Fruit fly (Drosophila melanogaster) whole organism, prepupa: ENCODE results near the gene CG2608.
A peak's percentile ranks its signal among the peaks of the same experiment; 100 is the strongest.

Experiments
- Blimp-1 ChIP-seq: fragments of 200-800 bp; sonication (Bioruptor generic); optimal IDR thresholded peaks from 3 replicates; lab custom pipeline; 2017; ENCODE audit warnings: missing biosample characterization, missing genetic modification characterization, mild to moderate bottlenecking, moderate library complexity, missing genetic modification reagents
- CG11902 ChIP-seq: fragments of 200-800 bp; sonication (Bioruptor generic); optimal IDR thresholded peaks from 3 replicates; lab custom pipeline; 2016; ENCODE audit warnings: missing biosample characterization, missing genetic modification characterization
- CG15336 ChIP-seq: fragments of 200-800 bp; sonication (Bioruptor generic); IDR thresholded peaks from 2 replicates; pipeline ENCODE4 v1.3.6; 2022; ENCODE audit warnings: missing biosample characterization, missing genetic modification characterization
- CG1621 ChIP-seq: fragments of 200-800 bp; sonication (Bioruptor generic); optimal IDR thresholded peaks from 3 replicates; lab custom pipeline; 2018; ENCODE audit warnings: missing biosample characterization, mild to moderate bottlenecking, missing genetic modification characterization
- CG16779 ChIP-seq: fragments of 200-800 bp; sonication (Bioruptor generic); optimal IDR thresholded peaks from 3 replicates; lab custom pipeline; 2017; ENCODE audit warnings: missing biosample characterization, mild to moderate bottlenecking, missing genetic modification characterization
- CG3032 ChIP-seq: fragments of 200-800 bp; optimal IDR thresholded peaks from 2 replicates; lab custom pipeline; 2019; ENCODE audit warnings: missing biosample characterization, mild to moderate bottlenecking, missing genetic modification characterization, moderate library complexity
- CG31627 ChIP-seq: fragments of 200-800 bp; sonication (Bioruptor generic); optimal IDR thresholded peaks from 3 replicates; lab custom pipeline; 2016; ENCODE audit warnings: missing biosample characterization, missing genetic modification characterization
- CG32006 ChIP-seq: fragments of 200-800 bp; sonication (Bioruptor generic); optimal IDR thresholded peaks from 3 replicates; lab custom pipeline; 2017; ENCODE audit warnings: missing biosample characterization, mild to moderate bottlenecking, missing genetic modification characterization
- CG6163 ChIP-seq: fragments of 200-800 bp; sonication (Bioruptor generic); IDR thresholded peaks from 3 replicates; pipeline ENCODE4 v1.3.6; 2022; ENCODE audit warnings: missing biosample characterization, missing genetic modification characterization
- CG6276 ChIP-seq: fragments of 200-800 bp; sonication (Bioruptor generic); optimal IDR thresholded peaks from 2 replicates; lab custom pipeline; 2017; ENCODE audit warnings: missing biosample characterization, mild to moderate bottlenecking, missing genetic modification characterization
- CG6808 ChIP-seq: fragments of 200-800 bp; sonication (Bioruptor generic); optimal IDR thresholded peaks from 3 replicates; lab custom pipeline; 2017; ENCODE audit warnings: missing biosample characterization, missing genetic modification characterization, mild to moderate bottlenecking, moderate library complexity, missing genetic modification reagents
- CG6854 ChIP-seq: fragments of 200-800 bp; sonication (Bioruptor generic); optimal IDR thresholded peaks from 2 replicates; lab custom pipeline; 2017; ENCODE audit warnings: missing biosample characterization, mild to moderate bottlenecking, missing genetic modification characterization
- CG8119 ChIP-seq: fragments of 200-800 bp; sonication (Bioruptor generic); IDR thresholded peaks from 3 replicates; pipeline ENCODE4 v1.3.6; 2022; ENCODE audit warnings: missing biosample characterization, missing genetic modification characterization
- CG8319 ChIP-seq: fragments of 200-800 bp; sonication (Bioruptor generic); optimal IDR thresholded peaks from 3 replicates; lab custom pipeline; 2016; ENCODE audit warnings: missing biosample characterization, missing genetic modification characterization
- CG8632 ChIP-seq: fragments of 200-800 bp; sonication (Bioruptor generic); optimal IDR thresholded peaks from 3 replicates; lab custom pipeline; 2016; ENCODE audit warnings: missing biosample characterization, missing genetic modification characterization
- CG9139 ChIP-seq: fragments of 200-800 bp; sonication (Bioruptor generic); optimal IDR thresholded peaks from 3 replicates; lab custom pipeline; 2017; ENCODE audit warnings: missing biosample characterization, mild to moderate bottlenecking, missing genetic modification characterization
- Eip78C ChIP-seq: fragments of 200-800 bp; sonication (Bioruptor generic); peaks from one replicate; lab custom pipeline; 2016; ENCODE audit warnings: missing biosample characterization, missing genetic modification characterization
- Eip93F ChIP-seq: fragments of 200-800 bp; sonication (Bioruptor generic); optimal IDR thresholded peaks from 2 replicates; lab custom pipeline; 2016; ENCODE audit warnings: missing biosample characterization, mild to moderate bottlenecking, missing genetic modification characterization
- Ets21C ChIP-seq: fragments of 200-800 bp; sonication (Bioruptor generic); optimal IDR thresholded peaks from 3 replicates; lab custom pipeline; 2016; ENCODE audit warnings: missing biosample characterization, missing genetic modification characterization
- Ets96B ChIP-seq: fragments of 200-800 bp; optimal IDR thresholded peaks from 2 replicates; lab custom pipeline; 2019; ENCODE audit warnings: missing biosample characterization, mild to moderate bottlenecking, missing genetic modification characterization, moderate library complexity
- Gug ChIP-seq: fragments of 200-800 bp; sonication (Bioruptor generic); IDR thresholded peaks from 2 replicates; pipeline ENCODE4 v1.3.6; 2022; ENCODE audit warnings: missing biosample characterization, missing genetic modification characterization
- Hr38 ChIP-seq: sonication (Bioruptor generic); optimal IDR thresholded peaks from 2 replicates; lab custom pipeline; 2016; ENCODE audit warnings: missing biosample characterization, missing genetic modification characterization
- Hr39 ChIP-seq: fragments of 200-800 bp; sonication (Bioruptor generic); optimal IDR thresholded peaks from 2 replicates; lab custom pipeline; 2016; ENCODE audit warnings: missing biosample characterization, missing genetic modification characterization
- Hr4 ChIP-seq: fragments of 200-800 bp; sonication (Bioruptor generic); optimal IDR thresholded peaks from 3 replicates; lab custom pipeline; 2016; ENCODE audit warnings: missing biosample characterization, missing genetic modification characterization
- Lpt ChIP-seq: fragments of 200-800 bp; sonication (Bioruptor generic); optimal IDR thresholded peaks from 3 replicates; lab custom pipeline; 2016; ENCODE audit warnings: missing biosample characterization, missing genetic modification characterization
- Sox102F ChIP-seq: fragments of 200-800 bp; sonication (Bioruptor generic); optimal IDR thresholded peaks from 2 replicates; lab custom pipeline; 2016; ENCODE audit warnings: missing biosample characterization, mild to moderate bottlenecking, missing genetic modification characterization
- Sox14 ChIP-seq: fragments of 200-800 bp; sonication (Bioruptor generic); optimal IDR thresholded peaks from 3 replicates; lab custom pipeline; 2016; ENCODE audit warnings: missing biosample characterization, missing genetic modification characterization
- Sox15 ChIP-seq: fragments of 200-800 bp; sonication (Bioruptor generic); optimal IDR thresholded peaks from 3 replicates; lab custom pipeline; 2016; ENCODE audit warnings: missing biosample characterization, missing genetic modification characterization
- cyc ChIP-seq: fragments of 200-800 bp; sonication (Bioruptor generic); optimal IDR thresholded peaks from 3 replicates; lab custom pipeline; 2016; ENCODE audit warnings: missing biosample characterization, missing genetic modification characterization
- eg ChIP-seq: fragments of 200-800 bp; sonication (Bioruptor generic); IDR thresholded peaks from 3 replicates; pipeline ENCODE4 v1.3.6; 2022; ENCODE audit warnings: missing biosample characterization, missing genetic modification characterization
- esn ChIP-seq: fragments of 200-800 bp; sonication (Bioruptor generic); optimal IDR thresholded peaks from 2 replicates; lab custom pipeline; 2016; ENCODE audit warnings: missing biosample characterization, mild to moderate bottlenecking, missing genetic modification characterization, moderate library complexity
- fd59A ChIP-seq: fragments of 200-800 bp; sonication (Bioruptor generic); optimal IDR thresholded peaks from 2 replicates; lab custom pipeline; 2017; ENCODE audit warnings: missing biosample characterization, mild to moderate bottlenecking, missing genetic modification characterization, missing genetic modification reagents
- fd85E ChIP-seq: fragments of 200-800 bp; sonication (Bioruptor generic); optimal IDR thresholded peaks from 3 replicates; lab custom pipeline; 2016; ENCODE audit warnings: missing biosample characterization, missing genetic modification characterization
- pdm3 ChIP-seq: fragments of 200-800 bp; sonication (Bioruptor generic); optimal IDR thresholded peaks from 3 replicates; lab custom pipeline; 2016; ENCODE audit warnings: missing biosample characterization, missing genetic modification characterization
- salr ChIP-seq, 2 experiments: fragments of 200-800 bp; sonication (Bioruptor generic); optimal IDR thresholded peaks; 3 replicates each; lab custom pipeline; 2016 to 2018; ENCODE audit warnings: missing biosample characterization in 2 of 2, missing genetic modification characterization in 2 of 2, mild to moderate bottlenecking in 1 of 2
- spab ChIP-seq: fragments of 200-800 bp; sonication (Bioruptor generic); optimal IDR thresholded peaks from 2 replicates; lab custom pipeline; 2017; ENCODE audit warnings: missing biosample characterization, mild to moderate bottlenecking, missing genetic modification characterization, missing genetic modification reagents
- ss ChIP-seq, 2 experiments: fragments of 200-800 bp; sonication (Bioruptor generic); optimal IDR thresholded peaks; 2 replicates in 1 of 2; 3 replicates in 1 of 2; lab custom pipeline; 2017 to 2018; ENCODE audit warnings: mild to moderate bottlenecking in 2 of 2, missing biosample characterization in 2 of 2, missing genetic modification characterization in 2 of 2, moderate library complexity in 1 of 2
- svp ChIP-seq: fragments of 200-800 bp; sonication (Bioruptor generic); peaks from one replicate; lab custom pipeline; 2016; ENCODE audit warnings: missing biosample characterization, missing genetic modification characterization
- topi ChIP-seq: fragments of 200-800 bp; sonication (Bioruptor generic); optimal IDR thresholded peaks from 3 replicates; lab custom pipeline; 2016; ENCODE audit warnings: missing biosample characterization, missing genetic modification characterization

Gene CG2608

DNA sequence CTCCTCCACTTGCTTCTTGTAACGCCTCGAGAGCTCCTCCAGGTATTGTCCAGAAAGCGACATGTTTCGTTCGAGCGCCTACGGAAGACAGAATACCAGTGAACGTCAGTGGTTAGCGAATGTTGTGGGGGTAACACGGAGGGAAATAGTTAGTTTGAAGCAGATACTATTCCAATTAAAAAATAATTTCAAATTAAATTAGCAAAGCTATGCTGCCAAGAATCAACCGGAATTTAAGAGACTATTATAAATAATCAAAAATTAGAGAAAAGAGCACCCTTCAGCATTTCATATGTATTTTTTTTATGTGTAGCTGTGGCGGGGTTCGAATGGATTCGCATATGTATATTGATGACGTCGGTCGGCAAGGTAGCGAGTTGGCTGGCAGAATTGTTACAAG lies 15.4 kb downstream of the CG2608 start:
- TF ChIP-seq CG8632 (GFP tag; lab: Kevin White, UChicago) (no peak), esn (no peak), CG15336 (GFP tag; lab: Robert Waterston, UW) (peak; percentile 39; the same call in 1 of the 2 replicates), CG6808 (GFP tag; lab: Kevin White, UChicago) (no peak), CG6163 (GFP tag; lab: Robert Waterston, UW) (0 out of 3 replicates have a peak, but pooled peaks have one; percentile 59)
- TF ChIP-seq, all 60 proteins: peak for 2

DNA sequence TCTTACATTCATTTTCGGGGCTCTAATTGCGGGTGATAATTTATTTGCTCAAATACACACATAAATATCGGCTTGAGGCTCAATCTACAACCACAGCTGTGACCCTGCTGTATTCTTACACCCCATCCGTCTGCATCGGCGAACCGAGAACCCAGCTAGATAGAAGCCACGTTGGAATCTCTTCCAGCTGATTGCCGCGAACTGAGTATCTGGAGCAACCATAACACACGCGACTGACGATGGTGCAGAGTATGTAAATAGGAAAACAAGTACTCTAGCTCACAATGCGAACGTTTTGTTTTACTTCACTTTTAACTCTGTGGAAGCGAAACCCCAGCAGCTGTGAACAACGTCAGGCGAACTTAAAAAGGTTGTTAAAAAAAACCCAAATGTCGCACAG lies 18.8 kb downstream of the CG2608 start:
- TF ChIP-seq topi (GFP tag; lab: Kevin White, UChicago) (no peak), svp (GFP tag; lab: Kevin White, UChicago) (peak; percentile 90), Lpt (GFP tag; lab: Kevin White, UChicago) (no peak)

DNA sequence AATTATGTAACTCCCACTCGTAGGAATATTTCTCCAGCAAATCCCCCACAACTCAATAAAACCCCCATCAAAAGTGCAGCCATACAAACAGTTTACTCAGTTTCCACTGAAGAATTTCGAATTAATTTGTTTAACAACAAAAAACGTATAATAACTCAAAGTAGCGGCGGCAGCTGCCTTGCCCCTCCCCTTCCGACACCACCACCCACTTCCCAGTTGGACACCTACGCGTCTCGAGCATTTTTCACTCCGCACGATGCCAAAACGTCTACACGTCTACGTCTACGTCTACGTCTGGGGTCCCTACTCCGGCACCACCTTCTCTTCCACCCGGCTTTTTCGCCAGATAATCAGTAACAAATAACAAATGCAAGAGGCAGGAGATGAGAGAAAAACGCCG lies 25.6 kb downstream of the CG2608 start:
- TF ChIP-seq Hr4 (no peak), Blimp-1 (GFP tag; lab: Kevin White, UChicago) (no peak), Gug (no peak), Sox102F (GFP tag; lab: Kevin White, UChicago) (no peak), CG6276 (peak; percentile 25), cyc (no peak), CG6808 (GFP tag; lab: Kevin White, UChicago) (no peak), CG6854 (GFP tag; lab: Kevin White, UChicago) (no peak), CG11902 (GFP tag; lab: Kevin White, UChicago) (no peak), salr (GFP tag; optimal IDR thresholded peaks at IDR 0.05; lab: Kevin White, UChicago) (no peak), eg (GFP tag; lab: Robert Waterston, UW) (0 out of 3 replicates have a peak, but pooled peaks have one; percentile 26), fd85E (GFP tag; lab: Kevin White, UChicago) (no peak), Hr38 (GFP tag; lab: Kevin White, UChicago) (no peak), Ets96B (tag; lab: Kevin White, UChicago) (no peak), Hr39 (GFP tag; lab: Kevin White, UChicago) (no peak), CG8119 (GFP tag; lab: Robert Waterston, UW) (peak; percentile 26; the same call in 1 of the 3 replicates), fd59A (GFP tag; lab: Kevin White, UChicago) (no peak), CG8632 (GFP tag; lab: Kevin White, UChicago) (no peak), CG31627 (GFP tag; lab: Kevin White, UChicago) (no peak)

DNA sequence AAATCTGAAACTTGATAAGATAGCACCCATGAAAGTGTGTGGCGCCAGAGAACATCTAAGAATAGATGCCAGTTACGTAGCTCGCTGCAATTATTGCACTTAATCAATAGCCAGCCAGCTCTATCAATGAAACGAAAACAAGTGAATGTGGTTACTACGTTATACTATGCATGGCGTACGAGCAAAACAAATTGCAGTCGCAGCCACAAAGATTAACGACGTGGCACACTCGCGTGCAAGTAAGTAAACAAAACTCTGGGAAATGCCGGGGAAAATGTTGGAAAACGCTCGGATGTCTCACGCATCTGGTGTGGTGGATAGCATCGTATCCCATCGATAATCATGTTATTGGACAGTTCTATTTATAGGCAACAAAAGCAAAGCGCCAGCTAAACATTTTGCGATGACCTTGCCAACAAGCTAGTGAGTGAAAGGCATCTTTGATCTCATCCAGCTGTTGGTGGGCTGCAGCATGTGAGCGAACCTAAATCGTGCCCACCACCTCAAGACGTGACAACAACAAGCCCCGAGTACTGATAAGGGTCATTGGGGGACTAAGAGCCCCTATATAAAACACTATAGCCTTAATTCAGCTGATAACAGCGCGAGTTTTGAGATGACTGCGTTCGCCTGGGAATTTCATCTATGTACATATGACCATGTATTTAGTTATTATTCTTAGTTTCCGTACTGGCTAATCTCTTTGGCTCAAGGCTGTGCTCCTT lies 28.3 kb downstream of the CG2608 start:
- no peak for TF ChIP-seq CG6808 (GFP tag; lab: Kevin White, UChicago)
- TF ChIP-seq CG31627 (GFP tag; lab: Kevin White, UChicago) = no peak
- TF ChIP-seq CG16779 (tag; lab: Kevin White, UChicago) = peak; percentile 70
- TF ChIP-seq Ets96B (tag; lab: Kevin White, UChicago) = no peak
- no peak for TF ChIP-seq CG8119 (GFP tag; lab: Robert Waterston, UW)
- no peak for TF ChIP-seq esn
- TF ChIP-seq Hr38 (GFP tag; lab: Kevin White, UChicago) = no peak
- peak; percentile 37 for TF ChIP-seq svp (GFP tag; lab: Kevin White, UChicago)
- TF ChIP-seq cyc = no peak
- no peak for TF ChIP-seq spab
- TF ChIP-seq CG32006 = peak; percentile 16
- no peak for TF ChIP-seq Sox14 (GFP tag; lab: Kevin White, UChicago)
- TF ChIP-seq Eip93F (GFP tag; lab: Kevin White, UChicago) = no peak
- no peak for TF ChIP-seq Sox15 (GFP tag; lab: Kevin White, UChicago)
- TF ChIP-seq CG8319 (GFP tag; lab: Kevin White, UChicago) = no peak
- no peak for TF ChIP-seq CG3032 (tag; lab: Kevin White, UChicago)
- no peak for TF ChIP-seq CG6854 (GFP tag; lab: Kevin White, UChicago)
- no peak for TF ChIP-seq salr (GFP tag; optimal IDR thresholded peaks at IDR 0.05; lab: Kevin White, UChicago)
- TF ChIP-seq Hr39 (GFP tag; lab: Kevin White, UChicago) = no peak
- no peak for TF ChIP-seq fd59A (GFP tag; lab: Kevin White, UChicago)
- peak; percentile 18 for TF ChIP-seq Eip78C (GFP tag; lab: Kevin White, UChicago)
- no peak for TF ChIP-seq Sox102F (GFP tag; lab: Kevin White, UChicago)
- TF ChIP-seq CG1621 (tag; lab: Kevin White, UChicago) = no peak
- TF ChIP-seq Ets21C (GFP tag; lab: Kevin White, UChicago) = no peak
- no peak for TF ChIP-seq CG15336 (GFP tag; lab: Robert Waterston, UW)
- 0 out of 3 replicates have a peak, but pooled peaks have one; percentile 22 for TF ChIP-seq eg (GFP tag; lab: Robert Waterston, UW)
- no peak for TF ChIP-seq CG9139 (GFP tag; lab: Kevin White, UChicago)
- no peak for TF ChIP-seq pdm3 (GFP tag; lab: Kevin White, UChicago)
- TF ChIP-seq ss (GFP tag; optimal IDR thresholded peaks at IDR 0.05; lab: Kevin White, UChicago) = no peak
